In the genomic region with DNA sequence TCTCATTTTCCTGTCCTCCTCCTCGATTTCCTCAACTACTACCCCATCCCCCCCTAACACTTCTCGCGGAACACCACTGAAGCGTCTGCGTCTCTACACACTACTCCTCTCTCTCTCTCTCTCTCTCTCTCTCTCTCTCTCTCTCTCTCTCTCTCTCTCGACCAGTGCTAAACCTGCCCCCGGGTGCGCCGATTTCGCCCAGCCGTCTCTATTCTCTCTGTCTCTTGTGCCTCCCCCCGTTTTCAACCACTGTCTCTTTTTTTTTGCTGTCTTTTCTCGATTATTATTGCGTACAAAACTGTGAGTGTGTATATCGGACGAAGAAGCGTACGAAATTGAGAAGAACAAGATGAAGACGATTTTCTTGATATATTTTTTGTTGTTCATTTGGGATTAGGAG, we compare ENCODE assay signal across 3 worm cellular contexts.
TF ChIP-seq lines count a peak whose summit lies in the region.

No protein-coding gene starts in this region.

TF ChIP-seq in whole organism, L2 larva, 48 proteins besides CTCF, POLR2A, EP300 and RAD21 (continued from another document):
- TF ChIP-seq unc-39 (tag; optimal IDR thresholded peaks at IDR 0.05; lab: Kevin White, UChicago) (no peak), crh-2 (tag; optimal IDR thresholded peaks at IDR 0.05; lab: Kevin White, UChicago) (peak; percentile 66), mdl-1 (tag; optimal IDR thresholded peaks at IDR 0.05; lab: Kevin White, UChicago) (peak in 1 of 2 experiments; percentile 21), nhr-21 (tag; optimal IDR thresholded peaks at IDR 0.05; lab: Kevin White, UChicago) (peak; percentile 79), dmd-4 (tag; optimal IDR thresholded peaks at IDR 0.05; lab: Kevin White, UChicago) (no peak), ztf-11 (tag; optimal IDR thresholded peaks at IDR 0.05; lab: Kevin White, UChicago) (no peak), skn-1 (tag; optimal IDR thresholded peaks at IDR 0.05; lab: Kevin White, UChicago) (no peak), ama-1 (optimal IDR thresholded peaks at IDR 0.05; lab: Kevin White, UChicago) (no peak), nhr-6 (tag; optimal IDR thresholded peaks at IDR 0.05; lab: Kevin White, UChicago) (peak; percentile 32), sem-4 (tag; optimal IDR thresholded peaks at IDR 0.05; lab: Kevin White, UChicago) (no peak), aly-2 (tag; optimal IDR thresholded peaks at IDR 0.05; lab: Kevin White, UChicago) (no peak), sma-9 (GFP tag; optimal IDR thresholded peaks at IDR 0.05; lab: Kevin White, UChicago) (peak; percentile 41), sma-9 (tag; optimal IDR thresholded peaks at IDR 0.05; lab: Kevin White, UChicago) (no peak), nhr-25 (tag; optimal IDR thresholded peaks at IDR 0.05; lab: Kevin White, UChicago) (peak; percentile 84), F13H6.1 (tag; optimal IDR thresholded peaks at IDR 0.05; lab: Kevin White, UChicago) (peak; percentile 70), mab-5 (tag; optimal IDR thresholded peaks at IDR 0.05; lab: Kevin White, UChicago) (peak; percentile 26), ztf-4 (tag; optimal IDR thresholded peaks at IDR 0.05; lab: Kevin White, UChicago) (no peak), ceh-16 (tag; optimal IDR thresholded peaks at IDR 0.05; lab: Kevin White, UChicago) (peak; percentile 31), ZK546.5 (tag; optimal IDR thresholded peaks at IDR 0.05; lab: Kevin White, UChicago) (no peak), nhr-237 (tag; optimal IDR thresholded peaks at IDR 0.05; lab: Kevin White, UChicago) (no peak), gmeb-1 (tag; optimal IDR thresholded peaks at IDR 0.05; lab: Kevin White, UChicago) (peak; percentile 34), elt-3 (tag; optimal IDR thresholded peaks at IDR 0.05; lab: Kevin White, UChicago) (no peak), lin-11 (tag; optimal IDR thresholded peaks at IDR 0.05; lab: Kevin White, UChicago) (no peak), unc-62 (GFP tag; optimal IDR thresholded peaks at IDR 0.05; lab: Kevin White, UChicago) (no peak), ztf-1 (GFP tag; conservative IDR thresholded peaks at IDR 0.05; lab: Robert Waterston, UW) (no peak), lin-39 (tag; optimal IDR thresholded peaks at IDR 0.05; lab: Kevin White, UChicago) (no peak), elt-1 (tag; optimal IDR thresholded peaks at IDR 0.05; lab: Kevin White, UChicago) (no peak)

TF ChIP-seq in whole organism, L4 larva, 104 proteins besides CTCF, POLR2A, EP300 and RAD21 (continued from another document and continues in another):
- TF ChIP-seq daf-12 (tag; optimal IDR thresholded peaks at IDR 0.05; lab: Kevin White, UChicago) (no peak), egl-27 (tag; optimal IDR thresholded peaks at IDR 0.05; lab: Kevin White, UChicago) (no peak), gei-8 (GFP tag; optimal IDR thresholded peaks at IDR 0.05; lab: Kevin White, UChicago) (no peak), set-16 (GFP tag; IDR thresholded peaks at IDR 0.05; lab: Robert Waterston, UW) (peak; percentile 92), D1046.2 (GFP tag; IDR thresholded peaks at IDR 0.05; lab: Robert Waterston, UW) (no peak), nhr-11 (tag; optimal IDR thresholded peaks at IDR 0.05; lab: Kevin White, UChicago) (no peak), nhr-25 (tag; optimal IDR thresholded peaks at IDR 0.05; lab: Kevin White, UChicago; ENCODE audit: borderline replicate concordance, insufficient read depth) (peak; percentile 75), lin-29 (GFP tag; IDR thresholded peaks at IDR 0.05; lab: Robert Waterston, UW) (no peak; the same call in 1 of the 2 replicates), daf-19 (GFP tag; conservative IDR thresholded peaks at IDR 0.05; lab: Robert Waterston, UW) (no peak), dpl-1 (GFP tag; optimal IDR thresholded peaks at IDR 0.05; lab: Kevin White, UChicago) (peak; percentile 18), unc-39 (tag; optimal IDR thresholded peaks at IDR 0.05; lab: Kevin White, UChicago) (no peak), mxl-3 (GFP tag; optimal IDR thresholded peaks at IDR 0.05; lab: Kevin White, UChicago) (peak; percentile 80), tra-1 (GFP tag; IDR thresholded peaks at IDR 0.05; lab: Robert Waterston, UW) (no peak), aha-1 (tag; lab: Kevin White, UChicago) (peak; percentile 82), madf-5 (GFP tag; IDR thresholded peaks at IDR 0.05; lab: Robert Waterston, UW) (no peak), mxl-2 (GFP tag; conservative IDR thresholded peaks at IDR 0.05; lab: Robert Waterston, UW) (no peak), snpc-1.2 (GFP tag; IDR thresholded peaks at IDR 0.05; lab: Robert Waterston, UW) (no peak), mes-2 (tag; optimal IDR thresholded peaks at IDR 0.05; lab: Kevin White, UChicago; ENCODE audit: poor library complexity, severe bottlenecking) (peak; percentile 53), hlh-11 (tag; optimal IDR thresholded peaks at IDR 0.05; lab: Kevin White, UChicago) (peak; percentile 88), F49E8.2 (tag; optimal IDR thresholded peaks at IDR 0.05; lab: Kevin White, UChicago; ENCODE audit: borderline replicate concordance) (no peak), Y5F2A.4 (GFP tag; optimal IDR thresholded peaks at IDR 0.05; lab: Kevin White, UChicago) (no peak), lim-7 (GFP tag; IDR thresholded peaks at IDR 0.05; lab: Robert Waterston, UW) (no peak), nhr-48 (tag; optimal IDR thresholded peaks at IDR 0.05; lab: Kevin White, UChicago) (peak; percentile 27), vab-7 (GFP tag; IDR thresholded peaks at IDR 0.05; lab: Robert Waterston, UW) (no peak), T20F7.1 (GFP tag; optimal IDR thresholded peaks at IDR 0.05; lab: Kevin White, UChicago) (no peak), attf-4 (tag; optimal IDR thresholded peaks at IDR 0.05; lab: Kevin White, UChicago) (no peak), dve-1 (tag; optimal IDR thresholded peaks at IDR 0.05; lab: Kevin White, UChicago; ENCODE audit: insufficient read depth) (peak; percentile 75), arid-1 (GFP tag; conservative IDR thresholded peaks at IDR 0.05; lab: Robert Waterston, UW) (peak; percentile 48; the same call in 1 of the 2 replicates), ceh-20 (GFP tag; IDR thresholded peaks at IDR 0.05; lab: Robert Waterston, UW) (peak; percentile 44; the same call in 1 of the 2 replicates), nhr-77 (tag; optimal IDR thresholded peaks at IDR 0.05; lab: Kevin White, UChicago) (peak; percentile 24), lin-15B (tag; optimal IDR thresholded peaks at IDR 0.05; lab: Kevin White, UChicago) (no peak), F10B5.3 (tag; optimal IDR thresholded peaks at IDR 0.05; lab: Kevin White, UChicago) (no peak), ZK546.5 (tag; optimal IDR thresholded peaks at IDR 0.05; lab: Kevin White, UChicago) (no peak), lin-1 (GFP tag; IDR thresholded peaks at IDR 0.05; lab: Robert Waterston, UW) (no peak), ceh-28 (tag; optimal IDR thresholded peaks at IDR 0.05; lab: Kevin White, UChicago) (no peak), pha-4 (GFP tag; IDR thresholded peaks at IDR 0.05; lab: Robert Waterston, UW) (peak; percentile 78; the same call in 1 of the 2 replicates), pha-4 (tag; optimal IDR thresholded peaks at IDR 0.05; lab: Kevin White, UChicago) (no peak), ceh-82 (tag; optimal IDR thresholded peaks at IDR 0.05; lab: Kevin White, UChicago) (no peak), unc-62 (GFP tag; optimal IDR thresholded peaks at IDR 0.05 in 1 of 2; lab: Kevin White, UChicago) (peak in 1 of 2 experiments; percentile 98), unc-62 (tag; optimal IDR thresholded peaks at IDR 0.05; lab: Kevin White, UChicago) (no peak), unc-130 (GFP tag; optimal IDR thresholded peaks at IDR 0.05; lab: Kevin White, UChicago) (no peak), spr-3 (GFP tag; optimal IDR thresholded peaks at IDR 0.05; lab: Kevin White, UChicago) (peak; percentile 18), mep-1 (tag; optimal IDR thresholded peaks at IDR 0.05; lab: Kevin White, UChicago) (peak; percentile 84), zfp-2 (tag; optimal IDR thresholded peaks at IDR 0.05; lab: Kevin White, UChicago) (no peak), nhr-111 (GFP tag; optimal IDR thresholded peaks at IDR 0.05; lab: Kevin White, UChicago) (no peak), F37D6.2 (tag; optimal IDR thresholded peaks at IDR 0.05; lab: Kevin White, UChicago) (no peak), dmd-8 (GFP tag; IDR thresholded peaks at IDR 0.05; lab: Robert Waterston, UW) (no peak), F26F4.8 (GFP tag; conservative IDR thresholded peaks at IDR 0.05; lab: Robert Waterston, UW) (no peak), nhr-41 (GFP tag; IDR thresholded peaks at IDR 0.05; lab: Robert Waterston, UW) (peak; percentile 51; the same call in 1 of the 2 replicates), duxl-1 (tag; optimal IDR thresholded peaks at IDR 0.05; lab: Kevin White, UChicago; ENCODE audit: poor library complexity) (peak; percentile 33), php-3 (GFP tag; IDR thresholded peaks at IDR 0.05; lab: Robert Waterston, UW) (0 out of 2 replicates have a peak, but pooled peaks have one; percentile 35), hif-1 (tag; optimal IDR thresholded peaks at IDR 0.05; lab: Kevin White, UChicago) (peak in 1 of 2 experiments; percentile 50)

TF ChIP-seq in whole organism, late embryonic, 69 proteins besides CTCF, POLR2A, EP300 and RAD21 (continued from another document):
- no peak for TF ChIP-seq unc-3 (GFP tag; conservative IDR thresholded peaks at IDR 0.05; lab: Robert Waterston, UW)
- no peak for TF ChIP-seq unc-3 (tag; optimal IDR thresholded peaks at IDR 0.05; lab: Kevin White, UChicago)
- no peak for TF ChIP-seq K02D7.2 (tag; optimal IDR thresholded peaks at IDR 0.05; lab: Kevin White, UChicago)
- TF ChIP-seq ceh-22 (tag; optimal IDR thresholded peaks at IDR 0.05; lab: Kevin White, UChicago) = no peak
- no peak for TF ChIP-seq sox-4 (tag; optimal IDR thresholded peaks at IDR 0.05; lab: Kevin White, UChicago)
- peak; percentile 29 for TF ChIP-seq madf-2 (tag; optimal IDR thresholded peaks at IDR 0.05; lab: Kevin White, UChicago)
- no peak for TF ChIP-seq fkh-10 (GFP tag; optimal IDR thresholded peaks at IDR 0.05; lab: Kevin White, UChicago)
- no peak for TF ChIP-seq rnt-1 (tag; optimal IDR thresholded peaks at IDR 0.05; lab: Kevin White, UChicago)
- TF ChIP-seq hlh-6 (tag; optimal IDR thresholded peaks at IDR 0.05; lab: Kevin White, UChicago) = no peak
- TF ChIP-seq ceh-45 (GFP tag; IDR thresholded peaks at IDR 0.05; lab: Robert Waterston, UW) = no peak
- TF ChIP-seq sdc-2 (tag; optimal IDR thresholded peaks at IDR 0.05; lab: Kevin White, UChicago) = no peak
- no peak for TF ChIP-seq lin-11 (tag; optimal IDR thresholded peaks at IDR 0.05; lab: Kevin White, UChicago)
- no peak for TF ChIP-seq elt-2 (tag; optimal IDR thresholded peaks at IDR 0.05; lab: Kevin White, UChicago)
- TF ChIP-seq unc-42 (tag; optimal IDR thresholded peaks at IDR 0.05; lab: Kevin White, UChicago) = peak; percentile 19
- TF ChIP-seq ceh-14 (tag; optimal IDR thresholded peaks at IDR 0.05; lab: Kevin White, UChicago) = peak; percentile 20
- TF ChIP-seq hlh-30 (tag; optimal IDR thresholded peaks at IDR 0.05; lab: Kevin White, UChicago; ENCODE audit: insufficient read depth) = peak; percentile 50
- TF ChIP-seq pha-4 (tag; optimal IDR thresholded peaks at IDR 0.05; lab: Kevin White, UChicago) = no peak
- TF ChIP-seq ceh-18 (tag; optimal IDR thresholded peaks at IDR 0.05; lab: Kevin White, UChicago) = peak; percentile 68
- TF ChIP-seq mec-3 (tag; optimal IDR thresholded peaks at IDR 0.05; lab: Kevin White, UChicago; ENCODE audit: borderline replicate concordance) = no peak
- TF ChIP-seq che-1 (tag; optimal IDR thresholded peaks at IDR 0.05; lab: Kevin White, UChicago) = no peak
- TF ChIP-seq pqm-1 (tag; optimal IDR thresholded peaks at IDR 0.05; lab: Kevin White, UChicago) = no peak
- peak; percentile 33 for TF ChIP-seq ceh-2 (tag; optimal IDR thresholded peaks at IDR 0.05; lab: Kevin White, UChicago)
- no peak for TF ChIP-seq ceh-48 (tag; optimal IDR thresholded peaks at IDR 0.05; lab: Kevin White, UChicago)
- TF ChIP-seq pax-1 (tag; optimal IDR thresholded peaks at IDR 0.05; lab: Kevin White, UChicago) = no peak
- peak; percentile 50 for TF ChIP-seq tbx-2 (tag; optimal IDR thresholded peaks at IDR 0.05; lab: Kevin White, UChicago)
